Worm (Caenorhabditis elegans) whole organism, mixed stage, embryonic: ENCODE measurements around the gene ugt-63.
A peak's percentile ranks its signal among the peaks of the same experiment; 100 is the strongest.

Source experiments
- M03D4.4 ChIP-seq: sonication (generic microtip); optimal IDR thresholded peaks from 2 replicates; lab custom pipeline; 2017; ENCODE audit warnings: mild to moderate bottlenecking, missing genetic modification characterization, missing compliant biosample characterization
- bed-3 ChIP-seq: fragments of 200-800 bp; sonication (Bioruptor generic); optimal IDR thresholded peaks from 3 replicates; lab custom pipeline; 2018; ENCODE audit warnings: mild to moderate bottlenecking, missing genetic modification characterization, moderate library complexity, missing compliant biosample characterization
- blmp-1 ChIP-seq: fragments of 150-350 bp; optimal IDR thresholded peaks from 2 replicates; lab custom pipeline; 2014; ENCODE audit warnings: missing biosample characterization, missing genetic modification characterization
- ceh-83 ChIP-seq: fragments of 200-800 bp; sonication (Bioruptor generic); optimal IDR thresholded peaks from 2 replicates; lab custom pipeline; 2018; ENCODE audit warnings: mild to moderate bottlenecking, missing genetic modification characterization, missing compliant biosample characterization
- ces-1 ChIP-seq: fragments of 150-350 bp; optimal IDR thresholded peaks from 2 replicates; lab custom pipeline; 2014; ENCODE audit warnings: missing biosample characterization, missing genetic modification reagents, missing genetic modification characterization
- cnd-1 ChIP-seq: fragments of 200-800 bp; sonication (Bioruptor generic); optimal IDR thresholded peaks from 2 replicates; lab custom pipeline; 2018; ENCODE audit warnings: mild to moderate bottlenecking, missing genetic modification characterization, missing compliant biosample characterization
- drap-1 ChIP-seq: fragments of 200-800 bp; sonication (Bioruptor generic); optimal IDR thresholded peaks from 3 replicates; lab custom pipeline; 2018; ENCODE audit warnings: mild to moderate bottlenecking, missing genetic modification characterization, missing compliant biosample characterization
- elt-1 ChIP-seq: sonication (generic microtip); optimal IDR thresholded peaks from 2 replicates; lab custom pipeline; 2017; ENCODE audit warnings: missing genetic modification characterization, mild to moderate bottlenecking, missing compliant biosample characterization, antibody characterized with exemption, moderate library complexity, borderline replicate concordance; ENCODE audit not compliant: insufficient read depth
- elt-3 ChIP-seq: fragments of 150-350 bp; optimal IDR thresholded peaks from 2 replicates; lab custom pipeline; 2014; ENCODE audit warnings: missing biosample characterization, missing genetic modification characterization
- flh-1 ChIP-seq: fragments of 200-800 bp; sonication (Bioruptor generic); optimal IDR thresholded peaks from 2 replicates; lab custom pipeline; 2018; ENCODE audit warnings: mild to moderate bottlenecking, missing genetic modification characterization, moderate library complexity, missing compliant biosample characterization
- ham-2 ChIP-seq: fragments of 200-800 bp; sonication (Bioruptor generic); optimal IDR thresholded peaks from 2 replicates; lab custom pipeline; 2018; ENCODE audit warnings: mild to moderate bottlenecking, missing genetic modification characterization, missing compliant biosample characterization
- hlh-1 ChIP-seq: fragments of 150-350 bp; optimal IDR thresholded peaks from 2 replicates; lab custom pipeline; 2014; ENCODE audit warnings: missing biosample characterization, missing genetic modification reagents, missing genetic modification characterization
- lin-13 ChIP-seq: fragments of 150-350 bp; optimal IDR thresholded peaks from 2 replicates; lab custom pipeline; 2014; ENCODE audit warnings: missing biosample characterization, missing genetic modification characterization
- lin-32 ChIP-seq: fragments of 200-800 bp; sonication (Bioruptor generic); optimal IDR thresholded peaks from 2 replicates; lab custom pipeline; 2018; ENCODE audit warnings: mild to moderate bottlenecking, missing genetic modification characterization, missing compliant biosample characterization
- lsy-2 ChIP-seq: fragments of 150-350 bp; optimal IDR thresholded peaks from 2 replicates; lab custom pipeline; 2014; ENCODE audit warnings: missing biosample characterization, missing genetic modification characterization
- mab-5 ChIP-seq: fragments of 150-350 bp; optimal IDR thresholded peaks from 2 replicates; lab custom pipeline; 2014; ENCODE audit warnings: missing biosample characterization, missing genetic modification characterization
- mep-1 ChIP-seq: fragments of 150-350 bp; optimal IDR thresholded peaks from 2 replicates; lab custom pipeline; 2017; ENCODE audit warnings: missing biosample characterization, missing genetic modification reagents, missing genetic modification characterization, inconsistent platforms
- mls-2 ChIP-seq: sonication (generic microtip); optimal IDR thresholded peaks from 2 replicates; lab custom pipeline; 2016; ENCODE audit warnings: mild to moderate bottlenecking, missing genetic modification characterization, moderate library complexity, missing compliant biosample characterization
- nhr-12 ChIP-seq: fragments of 150-350 bp; optimal IDR thresholded peaks from 2 replicates; lab custom pipeline; 2014; ENCODE audit warnings: missing biosample characterization, missing genetic modification characterization
- nhr-2 ChIP-seq: fragments of 150-350 bp; optimal IDR thresholded peaks from 2 replicates; lab custom pipeline; 2014; ENCODE audit warnings: missing biosample characterization, missing genetic modification characterization
- nhr-237 ChIP-seq: fragments of 150-350 bp; optimal IDR thresholded peaks from 2 replicates; lab custom pipeline; 2014; ENCODE audit warnings: missing biosample characterization, missing genetic modification characterization
- nhr-76 ChIP-seq: sonication (generic microtip); optimal IDR thresholded peaks from 2 replicates; lab custom pipeline; 2017; ENCODE audit warnings: missing biosample characterization, missing genetic modification characterization
- pha-4 ChIP-seq: fragments of 150-350 bp; optimal IDR thresholded peaks from 2 replicates; lab custom pipeline; 2018; ENCODE audit warnings: missing biosample characterization, missing genetic modification reagents, missing genetic modification characterization
- sem-2 ChIP-seq: fragments of 200-800 bp; sonication (Bioruptor generic); optimal IDR thresholded peaks from 2 replicates; lab custom pipeline; 2018; ENCODE audit warnings: mild to moderate bottlenecking, missing genetic modification characterization, missing compliant biosample characterization
- snpc-4 ChIP-seq: fragments of 150-350 bp; optimal IDR thresholded peaks from 2 replicates; lab custom pipeline; 2014; ENCODE audit warnings: missing biosample characterization, missing genetic modification characterization
- sptf-1 ChIP-seq: sonication (generic microtip); optimal IDR thresholded peaks from 2 replicates; lab custom pipeline; 2017; ENCODE audit warnings: mild to moderate bottlenecking, missing genetic modification characterization, moderate library complexity, missing compliant biosample characterization
- tbx-8 ChIP-seq: fragments of 200-800 bp; sonication (Bioruptor generic); optimal IDR thresholded peaks from 2 replicates; lab custom pipeline; 2018; ENCODE audit warnings: mild to moderate bottlenecking, missing genetic modification characterization, moderate library complexity, missing compliant biosample characterization
- unc-120 ChIP-seq: sonication (generic microtip); optimal IDR thresholded peaks from 2 replicates; lab custom pipeline; 2017; ENCODE audit warnings: missing genetic modification characterization, missing compliant biosample characterization; ENCODE audit not compliant: poor library complexity, severe bottlenecking
- unc-39 ChIP-seq: fragments of 150-350 bp; optimal IDR thresholded peaks from 2 replicates; lab custom pipeline; 2014; ENCODE audit warnings: missing biosample characterization, missing genetic modification characterization
- zip-8 ChIP-seq: fragments of 150-350 bp; optimal IDR thresholded peaks from 2 replicates; lab custom pipeline; 2014; ENCODE audit warnings: missing biosample characterization, missing genetic modification characterization
- ztf-11 ChIP-seq: fragments of 150-350 bp; optimal IDR thresholded peaks from 2 replicates; lab custom pipeline; 2014; ENCODE audit warnings: missing biosample characterization, missing genetic modification characterization

Gene ugt-63

ce11 chrV:5080853-5081338 is 29.7 kb downstream of the ugt-63 start, which contains the start of gene Y58A7A.3:
Gene Y58A7A.3, minus strand, starts transcription at chrV:5080903.
- peak; percentile 86 for TF ChIP-seq elt-3 (tag; lab: Kevin White, UChicago)
- no peak for TF ChIP-seq ham-2 (GFP tag; lab: Kevin White, UChicago)
- TF ChIP-seq nhr-76 (tag; lab: Kevin White, UChicago), result no peak
- no peak for TF ChIP-seq mep-1 (tag; lab: Kevin White, UChicago)
- no peak for TF ChIP-seq sptf-1 (tag; lab: Kevin White, UChicago)
- TF ChIP-seq zip-8, result peak; percentile 1

DNA sequence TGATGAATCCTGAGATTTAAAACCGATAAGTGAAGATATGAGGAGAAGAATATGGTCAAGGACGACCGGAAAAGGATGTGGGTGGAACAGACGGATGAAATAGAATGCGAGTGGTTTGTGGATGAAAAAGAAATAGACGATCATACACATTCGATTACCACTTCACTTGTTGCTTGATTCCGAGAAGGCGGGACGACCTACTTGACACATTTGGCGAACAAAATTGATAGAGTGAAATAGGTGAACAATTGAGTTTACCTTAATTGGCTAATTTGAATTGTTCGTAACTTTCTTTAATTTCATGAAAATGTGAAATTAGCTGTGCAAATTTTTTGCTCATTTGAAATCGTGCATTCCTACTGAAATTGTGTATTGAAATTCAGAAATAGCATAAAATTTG is 38.5 kb downstream of the ugt-63 start, which contains the start of gene Y58A7A.2:
Gene Y58A7A.2 (minus strand): TSS at position 101 of the 400 bp plus-strand sequence.
- TF ChIP-seq ztf-11, result no peak
- no peak for TF ChIP-seq nhr-2 (tag; lab: Kevin White, UChicago)
- TF ChIP-seq flh-1 (GFP tag; lab: Kevin White, UChicago), result no peak
- TF ChIP-seq elt-3 (tag; lab: Kevin White, UChicago), result no peak
- TF ChIP-seq tbx-8, result no peak
- no peak for TF ChIP-seq lin-13 (tag; lab: Kevin White, UChicago)
- no peak for TF ChIP-seq M03D4.4
- no peak for TF ChIP-seq ham-2 (GFP tag; lab: Kevin White, UChicago)
- TF ChIP-seq snpc-4, result no peak
- no peak for TF ChIP-seq pha-4 (tag; lab: Kevin White, UChicago)
- TF ChIP-seq hlh-1 (tag; lab: Kevin White, UChicago), result no peak
- no peak for TF ChIP-seq nhr-76 (tag; lab: Kevin White, UChicago)
- TF ChIP-seq lsy-2, result no peak

ce11 chrV:5069440-5069839 is 41.1 kb downstream of the ugt-63 start, which contains the start of gene Y58A7A.1:
Gene Y58A7A.1, minus strand, starts transcription at chrV:5069540.
- TF ChIP-seq lin-32 (GFP tag; lab: Kevin White, UChicago) (no peak), lin-13 (tag; lab: Kevin White, UChicago) (no peak), nhr-237 (tag; lab: Kevin White, UChicago) (no peak), unc-39 (tag; lab: Kevin White, UChicago) (no peak), nhr-2 (tag; lab: Kevin White, UChicago) (no peak), nhr-12 (tag; lab: Kevin White, UChicago) (no peak), bed-3 (GFP tag; lab: Kevin White, UChicago) (no peak)

ce11 chrV:5067390-5067789 is 43.2 kb downstream of the ugt-63 start:
- no peak for TF ChIP-seq cnd-1
- no peak for TF ChIP-seq M03D4.4
- no peak for TF ChIP-seq snpc-4
- TF ChIP-seq blmp-1 (tag; lab: Kevin White, UChicago), result no peak
- TF ChIP-seq nhr-76 (tag; lab: Kevin White, UChicago), result no peak
- no peak for TF ChIP-seq lsy-2
- TF ChIP-seq hlh-1 (tag; lab: Kevin White, UChicago), result no peak
- no peak for TF ChIP-seq pha-4 (tag; lab: Kevin White, UChicago)
- no peak for TF ChIP-seq zip-8
- TF ChIP-seq ceh-83 (GFP tag; lab: Kevin White, UChicago), result no peak
- no peak for TF ChIP-seq ztf-11
- no peak for TF ChIP-seq mab-5 (tag; lab: Kevin White, UChicago)

DNA sequence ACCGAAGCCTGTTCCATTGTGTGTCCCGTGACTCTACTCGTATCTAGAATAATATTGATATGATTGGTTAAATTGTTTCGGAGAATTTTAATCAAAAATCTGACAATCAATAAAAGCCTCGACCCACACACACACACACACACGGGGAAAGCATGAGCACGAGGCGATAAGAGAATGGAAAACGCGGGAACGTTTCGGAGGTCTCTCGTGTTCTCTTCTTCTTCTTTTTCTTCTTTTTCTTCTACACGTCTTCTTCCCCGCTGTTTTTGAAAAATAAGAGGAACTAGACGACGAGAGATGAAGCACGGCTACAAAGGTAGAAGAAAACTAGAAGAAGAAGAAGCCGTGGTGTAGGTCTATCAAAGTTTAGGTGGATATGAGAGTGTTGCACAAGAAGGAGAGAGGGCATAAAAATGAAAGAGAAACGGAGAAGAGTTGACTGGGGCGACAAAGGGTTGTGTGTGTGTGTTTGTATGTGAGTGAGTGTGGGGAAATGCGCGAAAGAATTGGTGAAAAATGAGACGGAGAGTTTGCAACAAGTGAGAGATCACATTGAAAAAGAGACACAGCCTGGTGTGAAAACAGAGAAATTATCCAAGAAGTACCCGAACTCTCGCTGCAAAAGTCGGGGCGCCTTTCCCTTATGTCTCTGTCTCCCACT is 45.7 kb downstream of the ugt-63 start, which contains the start of gene mlk-1:
Gene mlk-1 (minus strand): TSS at position 51 of the 661 bp plus-strand sequence.
- TF ChIP-seq mls-2 (tag; lab: Kevin White, UChicago) (peak; percentile 41), blmp-1 (tag; lab: Kevin White, UChicago) (no peak), ham-2 (GFP tag; lab: Kevin White, UChicago) (peak; percentile 66), snpc-4 (no peak), lsy-2 (no peak), sem-2 (GFP tag; lab: Kevin White, UChicago) (no peak), ztf-11 (no peak), elt-3 (tag; lab: Kevin White, UChicago) (no peak), ces-1 (GFP tag; lab: Kevin White, UChicago) (peak; percentile 17), flh-1 (GFP tag; lab: Kevin White, UChicago) (no peak), elt-1 (tag; lab: Kevin White, UChicago) (no peak), nhr-237 (tag; lab: Kevin White, UChicago) (peak; percentile 36), nhr-76 (tag; lab: Kevin White, UChicago) (no peak), unc-120 (tag; lab: Kevin White, UChicago) (peak; percentile 48), M03D4.4 (no peak), pha-4 (tag; lab: Kevin White, UChicago) (no peak), nhr-2 (tag; lab: Kevin White, UChicago) (no peak), drap-1 (no peak), mep-1 (tag; lab: Kevin White, UChicago) (peak; percentile 28)
